Worm (Caenorhabditis elegans) whole organism, L1 larva: ENCODE data around the gene mogs-1.
A peak's percentile ranks its signal among the peaks of the same experiment; 100 is the strongest.
"Not testable (repeated sequence)": the region's sequence is repeated elsewhere in the genome, so short reads cannot be mapped to it uniquely, and the experiment has no call there.

Experiments used
- Y116A8C.19 ChIP-seq: sonication (generic microtip); optimal IDR thresholded peaks from 2 replicates; lab custom pipeline; 2016; ENCODE audit warnings: missing compliant biosample characterization, missing genetic modification characterization, borderline replicate concordance
- alr-1 ChIP-seq: fragments of 200-800 bp; sonication (Bioruptor generic); optimal IDR thresholded peaks from 2 replicates; lab custom pipeline; 2018; ENCODE audit warnings: borderline replicate concordance, mild to moderate bottlenecking, missing genetic modification characterization, missing compliant biosample characterization
- ama-1 ChIP-seq: fragments of 150-350 bp; optimal IDR thresholded peaks from 2 replicates; lab custom pipeline; 2014
- blmp-1 ChIP-seq: fragments of 150-350 bp; optimal IDR thresholded peaks from 2 replicates; lab custom pipeline; 2014; ENCODE audit warnings: missing biosample characterization, missing genetic modification characterization
- ceh-8 ChIP-seq: fragments of 200-800 bp; sonication (Bioruptor generic); optimal IDR thresholded peaks from 2 replicates; lab custom pipeline; 2018; ENCODE audit warnings: mild to moderate bottlenecking, missing genetic modification characterization, moderate library complexity, missing compliant biosample characterization
- ces-1 ChIP-seq: fragments of 150-350 bp; optimal IDR thresholded peaks from 2 replicates; lab custom pipeline; 2014; ENCODE audit warnings: missing biosample characterization, missing genetic modification reagents, missing genetic modification characterization
- dsc-1 ChIP-seq: sonication (generic microtip); optimal IDR thresholded peaks from 2 replicates; lab custom pipeline; 2016; ENCODE audit warnings: mild to moderate bottlenecking, missing genetic modification characterization, missing compliant biosample characterization
- efl-1 ChIP-seq, 4 experiments: fragments of 150-350 bp; optimal IDR thresholded peaks in 3 of 4; peaks in 1 of 4; 1 replicate in 1 of 4; 2 replicates in 3 of 4; lab custom pipeline; 2014; ENCODE audit warnings: missing biosample characterization in 2 of 4, missing genetic modification characterization in 2 of 4, missing genetic modification reagents in 2 of 4
- egl-13 ChIP-seq: sonication (generic microtip); optimal IDR thresholded peaks from 2 replicates; lab custom pipeline; 2016; ENCODE audit warnings: missing genotype, missing genetic modification reagents, missing genetic modification characterization, missing compliant biosample characterization
- egl-27 ChIP-seq, 2 experiments: fragments of 150-350 bp in 1 of 2; sonication (generic microtip); optimal IDR thresholded peaks; 3 replicates each; lab custom pipeline; 2017 to 2018; ENCODE audit warnings: missing biosample characterization in 2 of 2, missing genetic modification characterization in 2 of 2, missing genetic modification reagents in 2 of 2
- elt-2 ChIP-seq: sonication (generic microtip); optimal IDR thresholded peaks from 2 replicates; lab custom pipeline; 2016; ENCODE audit warnings: missing genetic modification characterization, mild to moderate bottlenecking, inconsistent platforms, missing compliant biosample characterization, missing genetic modification reagents
- elt-3 ChIP-seq, 6 experiments: fragments of 150-350 bp in 1 of 6; sonication (generic microtip); optimal IDR thresholded peaks; 2 replicates each; lab custom pipeline; 2017 to 2018; ENCODE audit warnings: missing biosample characterization in 6 of 6, missing genetic modification characterization in 6 of 6, inconsistent platforms in 1 of 6
- fkh-10 ChIP-seq: sonication (generic microtip); optimal IDR thresholded peaks from 2 replicates; lab custom pipeline; 2017; ENCODE audit warnings: missing biosample characterization, missing genetic modification reagents, missing genetic modification characterization
- fkh-4 ChIP-seq: sonication (generic microtip); optimal IDR thresholded peaks from 2 replicates; lab custom pipeline; 2016; ENCODE audit warnings: missing compliant biosample characterization, missing genetic modification characterization, borderline replicate concordance
- fkh-8 ChIP-seq: sonication (generic microtip); optimal IDR thresholded peaks from 2 replicates; lab custom pipeline; 2016; ENCODE audit warnings: mild to moderate bottlenecking, missing genetic modification characterization, missing compliant biosample characterization
- fos-1 ChIP-seq: fragments of 150-350 bp; optimal IDR thresholded peaks from 2 replicates; lab custom pipeline; 2014; ENCODE audit warnings: missing biosample characterization, missing genetic modification characterization
- grh-1 ChIP-seq: fragments of 200-800 bp; sonication (Bioruptor generic); IDR thresholded peaks from 2 replicates; pipeline ENCODE4 v1.3.6; 2022; ENCODE audit warnings: missing genetic modification reagents, missing genetic modification characterization, missing compliant biosample characterization
- jun-1 ChIP-seq: fragments of 150-350 bp; optimal IDR thresholded peaks from 2 replicates; lab custom pipeline; 2014; ENCODE audit warnings: missing biosample characterization, missing genetic modification reagents, missing genetic modification characterization
- lin-14 ChIP-seq: fragments of 200-800 bp; sonication (Bioruptor generic); optimal IDR thresholded peaks from 2 replicates; lab custom pipeline; 2018; ENCODE audit warnings: mild to moderate bottlenecking, missing genetic modification characterization, moderate library complexity, missing compliant biosample characterization
- lin-35 ChIP-seq, 2 experiments: fragments of 150-350 bp; optimal IDR thresholded peaks; 2 replicates each; lab custom pipeline; 2014; ENCODE audit warnings: missing biosample characterization in 2 of 2, missing genetic modification characterization in 2 of 2, missing genetic modification reagents in 2 of 2
- mep-1 ChIP-seq: fragments of 150-350 bp; optimal IDR thresholded peaks from 2 replicates; lab custom pipeline; 2014; ENCODE audit warnings: missing biosample characterization, missing genetic modification characterization
- nhr-11 ChIP-seq: fragments of 150-350 bp; optimal IDR thresholded peaks from 2 replicates; lab custom pipeline; 2014; ENCODE audit warnings: missing biosample characterization, missing genetic modification characterization
- nhr-19 ChIP-seq: fragments of 200-800 bp; sonication (Bioruptor generic); conservative IDR thresholded peaks from 2 replicates; pipeline ENCODE4 v1.3.6; 2022; ENCODE audit warnings: missing genetic modification characterization, missing compliant biosample characterization
- nhr-20 ChIP-seq: sonication (generic microtip); optimal IDR thresholded peaks from 2 replicates; lab custom pipeline; 2016; ENCODE audit warnings: mild to moderate bottlenecking, missing genetic modification characterization, missing compliant biosample characterization
- nhr-237 ChIP-seq: fragments of 150-350 bp; optimal IDR thresholded peaks from 2 replicates; lab custom pipeline; 2014; ENCODE audit warnings: missing biosample characterization, missing genetic modification characterization
- nhr-28 ChIP-seq: fragments of 150-350 bp; optimal IDR thresholded peaks from 2 replicates; lab custom pipeline; 2014; ENCODE audit warnings: missing biosample characterization, missing genetic modification characterization
- nhr-47 ChIP-seq: sonication (generic microtip); optimal IDR thresholded peaks from 2 replicates; lab custom pipeline; 2016; ENCODE audit warnings: mild to moderate bottlenecking, missing genetic modification characterization, moderate library complexity, missing compliant biosample characterization
- nhr-76 ChIP-seq: sonication (generic microtip); optimal IDR thresholded peaks from 2 replicates; lab custom pipeline; 2017; ENCODE audit warnings: missing biosample characterization, missing genetic modification characterization
- nhr-77 ChIP-seq: fragments of 150-350 bp; optimal IDR thresholded peaks from 2 replicates; lab custom pipeline; 2014; ENCODE audit warnings: missing biosample characterization, missing genetic modification characterization
- nhr-84 ChIP-seq: sonication (generic microtip); optimal IDR thresholded peaks from 2 replicates; lab custom pipeline; 2017; ENCODE audit warnings: missing biosample characterization, missing genetic modification characterization
- nhr-85 ChIP-seq: sonication (generic microtip); peaks from one replicate; lab custom pipeline; 2016; ENCODE audit warnings: missing genetic modification characterization, inconsistent platforms, missing compliant biosample characterization
- nhr-90 ChIP-seq: sonication (generic microtip); optimal IDR thresholded peaks from 2 replicates; lab custom pipeline; 2016; ENCODE audit warnings: mild to moderate bottlenecking, missing genetic modification characterization, missing compliant biosample characterization; ENCODE audit not compliant: poor library complexity
- pag-3 ChIP-seq: sonication (generic microtip); optimal IDR thresholded peaks from 2 replicates; lab custom pipeline; 2017; ENCODE audit warnings: missing genetic modification characterization, mild to moderate bottlenecking, missing compliant biosample characterization, antibody characterized with exemption, borderline replicate concordance; ENCODE audit not compliant: insufficient read depth
- rnt-1 ChIP-seq: sonication (generic microtip); optimal IDR thresholded peaks from 2 replicates; lab custom pipeline; 2016; ENCODE audit warnings: mild to moderate bottlenecking, missing genetic modification characterization, moderate library complexity, missing compliant biosample characterization
- snpc-4 ChIP-seq: fragments of 150-350 bp; optimal IDR thresholded peaks from 2 replicates; lab custom pipeline; 2014; ENCODE audit warnings: missing biosample characterization, missing genetic modification characterization
- sox-4 ChIP-seq: sonication (generic microtip); optimal IDR thresholded peaks from 2 replicates; lab custom pipeline; 2016; ENCODE audit warnings: missing genetic modification characterization, missing compliant biosample characterization
- unc-30 ChIP-seq: sonication (generic microtip); optimal IDR thresholded peaks from 2 replicates; lab custom pipeline; 2017; ENCODE audit warnings: missing biosample characterization, missing genetic modification characterization
- unc-98 ChIP-seq: fragments of 200-800 bp; sonication (Bioruptor generic); IDR thresholded peaks from 2 replicates; pipeline ENCODE4 v1.3.6; 2022; ENCODE audit warnings: missing genetic modification characterization, missing compliant biosample characterization
- vab-15 ChIP-seq: sonication (generic microtip); optimal IDR thresholded peaks from 2 replicates; lab custom pipeline; 2017; ENCODE audit warnings: missing genotype, mild to moderate bottlenecking, missing genetic modification characterization, missing compliant biosample characterization
- ztf-4 ChIP-seq: fragments of 150-350 bp; optimal IDR thresholded peaks from 2 replicates; lab custom pipeline; 2014; ENCODE audit warnings: missing biosample characterization, missing genetic modification characterization

Gene mogs-1

ce11 chrIV:10987342-10987945, 34.3 kb downstream of the mogs-1 start, which contains the start of gene Y43E12A.3:
Gene Y43E12A.3 (plus strand): TSS chrIV:10987895.
- not testable (repeated sequence) for TF ChIP-seq fkh-8, alr-1, fos-1 (tag; lab: Kevin White, UChicago)

DNA sequence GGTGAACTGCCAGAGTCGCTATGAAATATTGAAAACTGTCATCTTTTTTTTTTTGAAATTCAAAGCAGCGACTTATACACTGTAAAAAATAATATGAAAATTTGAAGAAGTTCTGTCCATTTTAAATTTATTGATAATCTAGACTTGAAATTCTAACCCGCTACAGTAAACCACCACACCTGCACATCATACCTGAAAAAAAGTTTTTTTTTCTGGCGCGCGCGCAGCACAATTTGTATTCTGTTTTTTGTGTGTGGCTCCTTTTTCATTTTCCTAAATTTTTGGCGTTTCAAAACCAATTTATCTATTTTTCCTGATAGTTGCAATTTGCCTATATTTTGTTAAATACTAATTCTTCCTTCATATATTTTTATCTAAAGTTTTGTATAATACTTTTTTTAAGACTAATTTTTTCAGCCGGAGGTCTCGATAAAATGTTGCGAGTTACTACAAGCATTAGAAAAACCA, 36.1 kb downstream of the mogs-1 start, which contains the start of gene cyb-2.1:
TSS of gene cyb-2.1 (plus strand) at position 418 of the 468 bp plus-strand sequence.
- TF ChIP-seq nhr-84 (tag; lab: Kevin White, UChicago) (no peak), fkh-10 (GFP tag; lab: Kevin White, UChicago) (no peak), elt-3 (tag; optimal IDR thresholded peaks at IDR 0.05; lab: Kevin White, UChicago) (no peak), pag-3 (no peak), nhr-90 (no peak), egl-13 (tag; lab: Kevin White, UChicago) (no peak), fkh-8 (tag; lab: Kevin White, UChicago) (no peak), nhr-20 (tag; lab: Kevin White, UChicago) (no peak), jun-1 (tag; lab: Kevin White, UChicago) (no peak), nhr-77 (tag; lab: Kevin White, UChicago) (no peak), ces-1 (GFP tag; lab: Kevin White, UChicago) (no peak), elt-2 (tag; lab: Kevin White, UChicago) (no peak), nhr-28 (tag; lab: Kevin White, UChicago) (no peak), nhr-11 (tag; lab: Kevin White, UChicago) (no peak), ama-1 (no peak), efl-1 (optimal IDR thresholded peaks at IDR 0.05; lab: Kevin White, UChicago) (no peak), efl-1 (GFP tag; optimal IDR thresholded peaks at IDR 0.05 in 1 of 2; lab: Kevin White, UChicago) (no peak), fkh-4 (no peak), snpc-4 (tag; lab: Kevin White, UChicago) (no peak)

DNA sequence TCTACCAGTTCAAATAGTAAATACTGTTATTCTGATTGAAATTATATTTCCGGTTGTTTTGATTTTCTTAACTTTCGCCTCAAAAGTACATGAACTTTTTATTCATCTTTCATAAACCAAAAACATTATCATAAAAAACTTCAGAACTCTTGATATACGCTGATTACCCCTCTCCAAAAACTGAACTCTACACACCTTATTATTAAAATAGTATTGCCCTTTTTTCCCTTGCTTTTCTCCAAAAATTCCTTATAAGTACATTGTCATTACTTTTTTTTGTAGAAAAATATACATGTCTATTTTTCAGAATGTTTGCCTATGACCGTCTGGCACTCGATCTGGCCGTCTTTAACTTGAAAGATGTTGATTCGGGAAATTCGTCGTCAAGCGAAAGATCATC, 40.0 kb downstream of the mogs-1 start, which contains the start of gene Y43E12A.2:
TSS of gene Y43E12A.2 (plus strand) at position 301 of the 400 bp plus-strand sequence.
- TF ChIP-seq unc-30 (tag; lab: Kevin White, UChicago) = no peak
- TF ChIP-seq nhr-19 = no peak
- no peak for TF ChIP-seq ztf-4 (tag; lab: Kevin White, UChicago)
- TF ChIP-seq fos-1 (tag; lab: Kevin White, UChicago) = no peak
- TF ChIP-seq elt-2 (tag; lab: Kevin White, UChicago) = no peak
- no peak for TF ChIP-seq dsc-1
- TF ChIP-seq Y116A8C.19 (tag; lab: Kevin White, UChicago) = no peak
- TF ChIP-seq jun-1 (tag; lab: Kevin White, UChicago) = no peak
- TF ChIP-seq nhr-90 = no peak
- TF ChIP-seq ceh-8 (GFP tag; lab: Kevin White, UChicago) = no peak
- TF ChIP-seq alr-1 (tag; lab: Kevin White, UChicago) = no peak
- TF ChIP-seq rnt-1 = no peak
- no peak for TF ChIP-seq fkh-8 (tag; lab: Kevin White, UChicago)
- no peak for TF ChIP-seq nhr-47 (tag; lab: Kevin White, UChicago)

- TF ChIP-seq nhr-85 (tag; lab: Kevin White, UChicago) = peak; percentile 73
- peak; percentile 6 for TF ChIP-seq mep-1 (tag; lab: Kevin White, UChicago)
- TF ChIP-seq blmp-1 (tag; lab: Kevin White, UChicago) = peak; percentile 20
- no peak for TF ChIP-seq nhr-237
- no peak for TF ChIP-seq unc-98 (GFP tag; lab: Robert Waterston, UW)
- TF ChIP-seq grh-1 (GFP tag; lab: Robert Waterston, UW) = 0 out of 2 replicates have a peak, but pooled peaks have one; percentile 23
- peak; percentile 62 for TF ChIP-seq lin-14 (GFP tag; lab: Kevin White, UChicago)
- TF ChIP-seq sox-4 (tag; lab: Kevin White, UChicago) = no peak
- TF ChIP-seq lin-35 (GFP tag; optimal IDR thresholded peaks at IDR 0.05; lab: Kevin White, UChicago) = peak in 1 of 2 experiments; percentile 49
- no peak for TF ChIP-seq alr-1 (tag; lab: Kevin White, UChicago)
- TF ChIP-seq nhr-77 (tag; lab: Kevin White, UChicago) = no peak
- no peak for TF ChIP-seq efl-1 (optimal IDR thresholded peaks at IDR 0.05; lab: Kevin White, UChicago)
- peak in 1 of 2 experiments; percentile 2 for TF ChIP-seq efl-1 (GFP tag; optimal IDR thresholded peaks at IDR 0.05 in 1 of 2; lab: Kevin White, UChicago)
- no peak for TF ChIP-seq nhr-76 (tag; lab: Kevin White, UChicago)
- peak; percentile 14 for TF ChIP-seq nhr-20 (tag; lab: Kevin White, UChicago)
- TF ChIP-seq egl-27 (tag; optimal IDR thresholded peaks at IDR 0.05; lab: Kevin White, UChicago) = no peak
- no peak for TF ChIP-seq vab-15 (tag; lab: Kevin White, UChicago)
- TF ChIP-seq, all 84 proteins: peak for 8
These were observed 41.1 kb downstream of the mogs-1 start for ce11 chrIV:10980628-10981027.
